Fruit fly (Drosophila melanogaster): Measurements from ENCODE around the gene CG6171.

DNA sequence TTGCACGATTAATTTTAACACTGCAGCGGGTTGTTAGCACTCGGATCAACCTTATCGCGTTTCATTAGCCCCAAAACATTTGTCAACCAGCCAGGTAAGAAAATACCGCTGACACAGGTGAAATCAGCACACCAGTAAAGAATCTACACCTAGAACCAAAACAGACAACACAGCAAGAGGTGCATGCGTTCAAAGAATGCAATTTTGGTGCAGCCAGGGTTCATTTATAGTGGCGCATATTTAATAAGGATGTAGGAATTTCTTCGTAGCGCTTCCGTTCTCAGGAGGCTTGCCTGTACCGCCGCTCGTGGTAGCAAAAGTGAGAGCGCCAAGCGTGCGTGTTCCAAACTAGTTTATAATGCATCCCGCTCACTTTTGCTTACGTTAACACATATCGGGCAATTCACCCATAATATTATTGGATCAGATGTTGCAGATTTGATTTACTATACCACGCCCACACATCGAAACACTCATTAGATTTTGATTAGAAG, 21.2 kb downstream of the CG6171 start:
- TF ChIP-seq usp (GFP tag; optimal IDR thresholded peaks at IDR 0.05) (no peak), EcR (GFP tag; optimal IDR thresholded peaks at IDR 0.05) (no peak)
